Fruit fly (Drosophila melanogaster): ENCODE data around the gene Adss.

The Adss gene

dm6 chr3R:20821815-20822375 lies 8.5 kb downstream of the Adss start, which contains the start of the genes CG17271 and RpS20 (continued):
- TF ChIP-seq exex (tag; optimal IDR thresholded peaks at IDR 0.05) (peak; percentile 58), CG3163 (GFP tag; optimal IDR thresholded peaks at IDR 0.05) (peak; percentile 86), Sry-β (GFP tag; optimal IDR thresholded peaks at IDR 0.05) (peak; percentile 77), HLH3B (GFP tag; IDR thresholded peaks at IDR 0.05) (peak; percentile 83), CG15479 (GFP tag; optimal IDR thresholded peaks at IDR 0.05) (no peak), gsb-n (tag; optimal IDR thresholded peaks at IDR 0.05) (peak; percentile 85), trem (tag; optimal IDR thresholded peaks at IDR 0.05) (peak; percentile 64), CG2129 (GFP tag; IDR thresholded peaks at IDR 0.05; ENCODE audit: partially characterized antibody) (no peak), pb (GFP tag; optimal IDR thresholded peaks at IDR 0.05) (peak; percentile 91), YL-1 (GFP tag; optimal IDR thresholded peaks at IDR 0.05) (peak; percentile 97), abd-A (tag; optimal IDR thresholded peaks at IDR 0.05) (peak; percentile 65), Dll (GFP tag; IDR thresholded peaks at IDR 0.05; ENCODE audit: partially characterized antibody) (no peak), CG11504 (tag; optimal IDR thresholded peaks at IDR 0.05) (peak; percentile 87), dm (GFP tag; optimal IDR thresholded peaks at IDR 0.05) (peak; percentile 93), CG7786 (GFP tag; optimal IDR thresholded peaks at IDR 0.05) (peak; percentile 96), z (GFP tag; IDR thresholded peaks at IDR 0.05) (no peak), CG14014 (GFP tag; IDR thresholded peaks at IDR 0.05) (peak; percentile 92), fd3F (GFP tag; optimal IDR thresholded peaks at IDR 0.05) (peak; percentile 72), CG3726 (GFP tag; IDR thresholded peaks at IDR 0.05) (peak; percentile 87), BEAF-32 (GFP tag; optimal IDR thresholded peaks at IDR 0.05) (peak; percentile 60), nom (GFP tag; optimal IDR thresholded peaks at IDR 0.05) (peak; percentile 75), CG12659 (GFP tag; optimal IDR thresholded peaks at IDR 0.05) (peak; percentile 96), tgo (GFP tag; IDR thresholded peaks at IDR 0.05) (peak; percentile 87), hb (GFP tag; IDR thresholded peaks at IDR 0.05; ENCODE audit: partially characterized antibody) (no peak), CG7963 (GFP tag; IDR thresholded peaks at IDR 0.05; ENCODE audit: partially characterized antibody) (no peak), sqz (GFP tag; optimal IDR thresholded peaks at IDR 0.05) (no peak), wor (GFP tag; IDR thresholded peaks at IDR 0.05) (peak; percentile 69), CG17186 (GFP tag; optimal IDR thresholded peaks at IDR 0.05) (peak; percentile 91), CG4424 (GFP tag; optimal IDR thresholded peaks at IDR 0.05) (peak; percentile 93), NC2α (GFP tag; optimal IDR thresholded peaks at IDR 0.05) (peak; percentile 91), bab2 (GFP tag; optimal IDR thresholded peaks at IDR 0.05) (peak; percentile 94), ap (GFP tag; IDR thresholded peaks at IDR 0.05) (peak; percentile 81), sima (GFP tag; optimal IDR thresholded peaks at IDR 0.05) (peak; percentile 83), repo (GFP tag; optimal IDR thresholded peaks at IDR 0.05) (peak; percentile 91), ase (GFP tag; IDR thresholded peaks at IDR 0.05) (peak; percentile 90), zf30C (GFP tag; optimal IDR thresholded peaks at IDR 0.05) (no peak), gsb (GFP tag; IDR thresholded peaks at IDR 0.05) (peak; percentile 76), fd102C (GFP tag; optimal IDR thresholded peaks at IDR 0.05) (peak; percentile 73), Camta (GFP tag; optimal IDR thresholded peaks at IDR 0.05) (peak; percentile 96), grn (GFP tag; optimal IDR thresholded peaks at IDR 0.05) (peak; percentile 72), CG6765 (GFP tag; optimal IDR thresholded peaks at IDR 0.05) (peak; percentile 84), CG3281 (GFP tag; optimal IDR thresholded peaks at IDR 0.05) (peak; percentile 89), ranshi (GFP tag; IDR thresholded peaks at IDR 0.05) (peak; percentile 86), CG17328 (GFP tag; IDR thresholded peaks at IDR 0.05) (peak; percentile 80), p53 (GFP tag; optimal IDR thresholded peaks at IDR 0.05) (peak; percentile 92), dimm (GFP tag; IDR thresholded peaks at IDR 0.05) (peak; percentile 68), CG7745 (tag; optimal IDR thresholded peaks at IDR 0.05) (no peak), ind (GFP tag; optimal IDR thresholded peaks at IDR 0.05) (peak; percentile 95), B-H1 (GFP tag; IDR thresholded peaks at IDR 0.05) (peak; percentile 81), vvl (GFP tag; IDR thresholded peaks at IDR 0.05) (peak; percentile 95)
